Worm (Caenorhabditis elegans): ENCODE results near the gene set-21.

set-21 gene

ce11 chrIV:4406054-4406539 lies 15.5 kb downstream of the set-21 start:
- TF ChIP-seq pax-3 (tag; optimal IDR thresholded peaks at IDR 0.05) (no peak), mef-2 (tag; optimal IDR thresholded peaks at IDR 0.05) (peak; percentile 12), unc-30 (tag; optimal IDR thresholded peaks at IDR 0.05) (no peak), C04F5.9 (tag; optimal IDR thresholded peaks at IDR 0.05) (no peak), fos-1 (tag; optimal IDR thresholded peaks at IDR 0.05) (peak; percentile 54), elt-2 (tag; optimal IDR thresholded peaks at IDR 0.05) (peak; percentile 64), lin-14 (GFP tag; optimal IDR thresholded peaks at IDR 0.05) (peak; percentile 92), efl-1 (optimal IDR thresholded peaks at IDR 0.05) (peak; percentile 71 to 82), efl-1 (GFP tag; optimal IDR thresholded peaks at IDR 0.05 in 1 of 2) (peak; percentile 76 to 97), elt-3 (tag; optimal IDR thresholded peaks at IDR 0.05) (peak in 1 of 6 experiments; percentile 49), mdl-1 (tag; optimal IDR thresholded peaks at IDR 0.05) (peak in 1 of 2 experiments; percentile 55), lin-35 (GFP tag; optimal IDR thresholded peaks at IDR 0.05) (peak; percentile 81 to 86), zip-4 (GFP tag; optimal IDR thresholded peaks at IDR 0.05) (no peak), lir-3 (tag; optimal IDR thresholded peaks at IDR 0.05; ENCODE audit: poor library complexity) (peak; percentile 41), nhr-71 (tag; optimal IDR thresholded peaks at IDR 0.05) (peak; percentile 87), nhr-90 (tag; optimal IDR thresholded peaks at IDR 0.05; ENCODE audit: poor library complexity) (peak; percentile 42), unc-86 (tag; optimal IDR thresholded peaks at IDR 0.05) (peak; percentile 62), unc-130 (tag; optimal IDR thresholded peaks at IDR 0.05) (peak; percentile 81), ztf-4 (tag; optimal IDR thresholded peaks at IDR 0.05) (no peak), nhr-20 (tag; optimal IDR thresholded peaks at IDR 0.05) (peak; percentile 75), sptf-1 (tag; optimal IDR thresholded peaks at IDR 0.05) (no peak), hpl-2 (GFP tag; optimal IDR thresholded peaks at IDR 0.05) (no peak), ztf-11 (tag; optimal IDR thresholded peaks at IDR 0.05) (peak in 1 of 2 experiments; percentile 41), ceh-82 (tag; optimal IDR thresholded peaks at IDR 0.05) (peak; percentile 16 to 77 (median 61)), fkh-10 (GFP tag; optimal IDR thresholded peaks at IDR 0.05) (peak; percentile 47), nhr-12 (tag; optimal IDR thresholded peaks at IDR 0.05) (no peak), isw-1 (GFP tag; IDR thresholded peaks at IDR 0.05) (peak; percentile 64), tbx-2 (tag; optimal IDR thresholded peaks at IDR 0.05) (peak; percentile 72), lin-13 (GFP tag; optimal IDR thresholded peaks at IDR 0.05) (peak; percentile 77), skn-1 (tag; optimal IDR thresholded peaks at IDR 0.05) (peak; percentile 46), nhr-85 (tag) (peak; percentile 91), blmp-1 (tag; optimal IDR thresholded peaks at IDR 0.05) (peak; percentile 38), snu-23 (GFP tag; optimal IDR thresholded peaks at IDR 0.05) (peak; percentile 77), pqm-1 (tag; optimal IDR thresholded peaks at IDR 0.05) (peak; percentile 66), nhr-76 (tag; optimal IDR thresholded peaks at IDR 0.05) (no peak), sox-4 (tag; optimal IDR thresholded peaks at IDR 0.05) (peak; percentile 41), ceh-63 (GFP tag; optimal IDR thresholded peaks at IDR 0.05) (no peak), nhr-47 (tag; optimal IDR thresholded peaks at IDR 0.05) (peak; percentile 78), nhr-19 (GFP tag; conservative IDR thresholded peaks at IDR 0.05) (peak; percentile 55), lin-15B (tag; optimal IDR thresholded peaks at IDR 0.05) (peak; percentile 73), egl-27 (tag; optimal IDR thresholded peaks at IDR 0.05) (peak in 1 of 2 experiments; percentile 58), ces-1 (GFP tag; optimal IDR thresholded peaks at IDR 0.05) (no peak), xbp-1 (tag; optimal IDR thresholded peaks at IDR 0.05) (peak; percentile 78), hlh-4 (tag; optimal IDR thresholded peaks at IDR 0.05) (no peak), rnt-1 (tag; optimal IDR thresholded peaks at IDR 0.05) (peak; percentile 60), lsy-2 (tag; optimal IDR thresholded peaks at IDR 0.05) (peak; percentile 47 to 79), irx-1 (tag; optimal IDR thresholded peaks at IDR 0.05) (no peak), fkh-8 (tag; optimal IDR thresholded peaks at IDR 0.05) (peak; percentile 83), dsc-1 (tag; optimal IDR thresholded peaks at IDR 0.05) (peak; percentile 30), grh-1 (GFP tag; IDR thresholded peaks at IDR 0.05) (peak; percentile 66; the same call in 1 of the 2 replicates), dpl-1 (GFP tag; optimal IDR thresholded peaks at IDR 0.05) (peak; percentile 66 to 79 (median 69)), aly-2 (tag; optimal IDR thresholded peaks at IDR 0.05) (peak; percentile 37), C16A3.4 (tag; optimal IDR thresholded peaks at IDR 0.05) (peak; percentile 61)

Data from whole organism, L1 larva.